Fruit fly (Drosophila melanogaster) whole organism, embryonic: ENCODE measurements around the gene CG34107.
A peak's percentile ranks its signal among the peaks of the same experiment; 100 is the strongest.

ENCODE experiments used
- Atf3 ChIP-seq: fragments of 200-800 bp; sonication (Bioruptor generic); optimal IDR thresholded peaks from 3 replicates; lab custom pipeline; 2016; ENCODE audit warnings: missing biosample characterization, missing genetic modification characterization
- Bgb ChIP-seq: fragments of 200-800 bp; sonication (Bioruptor generic); IDR thresholded peaks from 2 replicates; pipeline ENCODE4 v1.3.6; 2022; ENCODE audit warnings: missing biosample characterization, missing genetic modification characterization; ENCODE audit not compliant: partially characterized antibody
- C15 ChIP-seq: fragments of 200-800 bp; sonication (Bioruptor generic); IDR thresholded peaks from 3 replicates; pipeline ENCODE4 v1.3.6; 2022; ENCODE audit warnings: missing biosample characterization, missing genetic modification characterization
- CG1024 ChIP-seq: fragments of 200-800 bp; sonication (Bioruptor generic); IDR thresholded peaks from 2 replicates; pipeline ENCODE4 v1.3.6; 2022; ENCODE audit warnings: missing biosample characterization, missing genetic modification characterization
- CG10267 ChIP-seq: fragments of 200-800 bp; sonication (Bioruptor generic); optimal IDR thresholded peaks from 2 replicates; lab custom pipeline; 2018; ENCODE audit warnings: missing biosample characterization, mild to moderate bottlenecking, missing genetic modification characterization, moderate library complexity
- CG11723 ChIP-seq: fragments of 200-800 bp; sonication (Bioruptor generic); optimal IDR thresholded peaks from 2 replicates; lab custom pipeline; 2017; ENCODE audit warnings: missing biosample characterization, mild to moderate bottlenecking, missing genetic modification characterization
- CG13123 ChIP-seq: fragments of 200-800 bp; sonication (Bioruptor generic); optimal IDR thresholded peaks from 2 replicates; lab custom pipeline; 2016; ENCODE audit warnings: missing biosample characterization, missing genetic modification characterization
- CG13424 ChIP-seq: fragments of 200-800 bp; sonication (Bioruptor generic); optimal IDR thresholded peaks from 2 replicates; lab custom pipeline; 2019; ENCODE audit warnings: missing biosample characterization, mild to moderate bottlenecking, missing genetic modification characterization, moderate library complexity
- CG15073 ChIP-seq: fragments of 200-800 bp; sonication (Bioruptor generic); optimal IDR thresholded peaks from 2 replicates; lab custom pipeline; 2016; ENCODE audit warnings: missing biosample characterization, missing genetic modification characterization
- CG15479 ChIP-seq: fragments of 200-800 bp; sonication (Bioruptor generic); optimal IDR thresholded peaks from 3 replicates; lab custom pipeline; 2019; ENCODE audit warnings: missing biosample characterization, mild to moderate bottlenecking, missing genetic modification characterization, moderate library complexity
- CG16779 ChIP-seq: fragments of 200-800 bp; sonication (Bioruptor generic); IDR thresholded peaks from 2 replicates; pipeline ENCODE4 v1.3.6; 2022; ENCODE audit warnings: missing biosample characterization, missing genetic modification characterization
- CG18619 ChIP-seq: fragments of 200-800 bp; sonication (Bioruptor generic); optimal IDR thresholded peaks from 3 replicates; lab custom pipeline; 2017; ENCODE audit warnings: missing biosample characterization, mild to moderate bottlenecking, missing genetic modification characterization
- CG2202 ChIP-seq: fragments of 200-800 bp; sonication (Bioruptor generic); optimal IDR thresholded peaks from 2 replicates; lab custom pipeline; 2018; ENCODE audit warnings: missing biosample characterization, mild to moderate bottlenecking, missing genetic modification characterization
- CG31224 ChIP-seq: fragments of 200-800 bp; sonication (Bioruptor generic); IDR thresholded peaks from 2 replicates; pipeline ENCODE4 v1.3.6; 2022; ENCODE audit warnings: missing biosample characterization, missing genetic modification characterization
- CG3838 ChIP-seq: fragments of 200-800 bp; sonication (Bioruptor generic); optimal IDR thresholded peaks from 3 replicates; lab custom pipeline; 2016; ENCODE audit warnings: missing biosample characterization, missing genetic modification characterization
- CG4617 ChIP-seq: fragments of 200-800 bp; sonication (Bioruptor generic); optimal IDR thresholded peaks from 3 replicates; lab custom pipeline; 2016; ENCODE audit warnings: missing biosample characterization, missing genetic modification characterization, borderline replicate concordance
- CG4854 ChIP-seq: fragments of 200-800 bp; sonication (Bioruptor generic); optimal IDR thresholded peaks from 2 replicates; lab custom pipeline; 2016; ENCODE audit warnings: missing biosample characterization, missing genetic modification characterization, inconsistent platforms
- CG6854 ChIP-seq: fragments of 200-800 bp; sonication (Bioruptor generic); optimal IDR thresholded peaks from 3 replicates; lab custom pipeline; 2017; ENCODE audit warnings: missing biosample characterization, mild to moderate bottlenecking, missing genetic modification characterization
- CG8359 ChIP-seq: fragments of 200-800 bp; sonication (Bioruptor generic); optimal IDR thresholded peaks from 2 replicates; lab custom pipeline; 2017; ENCODE audit warnings: missing biosample characterization, mild to moderate bottlenecking, missing genetic modification characterization, borderline replicate concordance
- CG9817 ChIP-seq: fragments of 200-800 bp; sonication (Bioruptor generic); optimal IDR thresholded peaks from 2 replicates; lab custom pipeline; 2018; ENCODE audit warnings: missing biosample characterization, mild to moderate bottlenecking, missing genetic modification characterization, moderate library complexity
- CoRest ChIP-seq: fragments of 200-800 bp; sonication (Bioruptor generic); optimal IDR thresholded peaks from 3 replicates; lab custom pipeline; 2018; ENCODE audit warnings: missing biosample characterization, mild to moderate bottlenecking, missing genetic modification characterization, moderate library complexity
- D19B ChIP-seq: fragments of 200-800 bp; sonication (Bioruptor generic); optimal IDR thresholded peaks from 2 replicates; lab custom pipeline; 2017; ENCODE audit warnings: missing biosample characterization, mild to moderate bottlenecking, missing genetic modification characterization
- Doc3 ChIP-seq: fragments of 200-800 bp; sonication (Bioruptor generic); IDR thresholded peaks from 3 replicates; pipeline ENCODE4 v1.3.6; 2022; ENCODE audit warnings: missing biosample characterization, missing genetic modification characterization; ENCODE audit not compliant: partially characterized antibody
- Gug ChIP-seq: fragments of 200-800 bp; sonication (Bioruptor generic); IDR thresholded peaks from 4 replicates; pipeline ENCODE4 v1.3.6; 2022; ENCODE audit warnings: missing biosample characterization, missing genetic modification characterization
- HmgD ChIP-seq: fragments of 200-800 bp; sonication (Bioruptor generic); optimal IDR thresholded peaks from 3 replicates; lab custom pipeline; 2016; ENCODE audit warnings: missing biosample characterization, missing genetic modification characterization
- Hsf ChIP-seq: fragments of 200-800 bp; sonication (Bioruptor generic); optimal IDR thresholded peaks from 3 replicates; lab custom pipeline; 2016; ENCODE audit warnings: missing biosample characterization, missing genetic modification characterization
- Lim3 ChIP-seq: fragments of 200-800 bp; sonication (Bioruptor generic); IDR thresholded peaks from 2 replicates; pipeline ENCODE4 v1.3.6; 2022; ENCODE audit warnings: missing biosample characterization, missing genetic modification characterization
- Myb ChIP-seq: fragments of 200-800 bp; sonication (Bioruptor generic); optimal IDR thresholded peaks from 2 replicates; lab custom pipeline; 2016; ENCODE audit warnings: missing biosample characterization, missing genetic modification characterization
- NfI ChIP-seq: fragments of 200-800 bp; sonication (Bioruptor generic); optimal IDR thresholded peaks from 3 replicates; lab custom pipeline; 2018; ENCODE audit warnings: missing biosample characterization, mild to moderate bottlenecking, missing genetic modification characterization, moderate library complexity
- Ravus ChIP-seq: fragments of 200-800 bp; sonication (Bioruptor generic); IDR thresholded peaks from 2 replicates; pipeline ENCODE4 v1.3.6; 2022; ENCODE audit warnings: missing biosample characterization, missing genetic modification characterization
- Rx ChIP-seq: fragments of 200-800 bp; sonication (Bioruptor generic); IDR thresholded peaks from 2 replicates; pipeline ENCODE4 v1.3.6; 2022; ENCODE audit warnings: missing biosample characterization, missing genetic modification characterization
- Usf ChIP-seq: fragments of 200-800 bp; sonication (Bioruptor generic); optimal IDR thresholded peaks from 2 replicates; lab custom pipeline; 2017; ENCODE audit warnings: missing genotype, missing biosample characterization, missing genetic modification characterization
- YL-1 ChIP-seq: fragments of 200-800 bp; sonication (Bioruptor generic); optimal IDR thresholded peaks from 3 replicates; lab custom pipeline; 2017; ENCODE audit warnings: missing biosample characterization, mild to moderate bottlenecking, missing genetic modification characterization
- bab2 ChIP-seq: fragments of 200-800 bp; sonication (Bioruptor generic); optimal IDR thresholded peaks from 2 replicates; lab custom pipeline; 2016; ENCODE audit warnings: missing biosample characterization, missing genetic modification characterization
- danr ChIP-seq: fragments of 200-800 bp; sonication (Bioruptor generic); IDR thresholded peaks from 2 replicates; pipeline ENCODE4 v1.3.6; 2022; ENCODE audit warnings: missing biosample characterization, missing genetic modification characterization
- dpn ChIP-seq, 2 experiments: fragments of 200-800 bp; sonication (Bioruptor generic); optimal IDR thresholded peaks; 3 replicates each; lab custom pipeline; 2016; ENCODE audit warnings: missing biosample characterization in 2 of 2, missing genetic modification characterization in 2 of 2
- en ChIP-seq: fragments of 200-800 bp; sonication (Bioruptor generic); optimal IDR thresholded peaks from 2 replicates; lab custom pipeline; 2016; ENCODE audit warnings: missing biosample characterization, missing genetic modification characterization
- ftz-f1 ChIP-seq: fragments of 200-800 bp; sonication (Bioruptor generic); optimal IDR thresholded peaks from 2 replicates; lab custom pipeline; 2016; ENCODE audit warnings: missing biosample characterization, missing genetic modification characterization
- gsb-n ChIP-seq: fragments of 200-800 bp; sonication (Bioruptor generic); optimal IDR thresholded peaks from 3 replicates; lab custom pipeline; 2018; ENCODE audit warnings: missing biosample characterization, mild to moderate bottlenecking, missing genetic modification characterization
- jing ChIP-seq: fragments of 200-800 bp; sonication (Bioruptor generic); optimal IDR thresholded peaks from 2 replicates; lab custom pipeline; 2018; ENCODE audit warnings: missing biosample characterization, mild to moderate bottlenecking, missing genetic modification characterization
- kni ChIP-seq: fragments of 200-800 bp; sonication (Bioruptor generic); optimal IDR thresholded peaks from 3 replicates; lab custom pipeline; 2017; ENCODE audit warnings: mild to moderate bottlenecking, missing biosample characterization, missing genetic modification reagents, missing genetic modification characterization
- lmd ChIP-seq: fragments of 200-800 bp; sonication (Bioruptor generic); IDR thresholded peaks from 2 replicates; pipeline ENCODE4 v1.3.6; 2022; ENCODE audit warnings: missing biosample characterization, missing genetic modification characterization
- lov ChIP-seq, 2 experiments: fragments of 200-800 bp in 1 of 2; fragments of >200 bp in 1 of 2; sonication (Bioruptor generic) in 1 of 2; IDR thresholded peaks in 1 of 2; optimal IDR thresholded peaks in 1 of 2; 2 replicates in 1 of 2; 3 replicates in 1 of 2; pipeline versions ENCODE4 v1.3.6 to Lab custom; 2017 to 2022; ENCODE audit warnings: missing biosample characterization in 1 of 2, missing genetic modification characterization in 1 of 2
- odd ChIP-seq: fragments of 200-800 bp; sonication (Bioruptor generic); optimal IDR thresholded peaks from 2 replicates; lab custom pipeline; 2017; ENCODE audit warnings: missing biosample characterization, mild to moderate bottlenecking, missing genetic modification characterization
- pb ChIP-seq: fragments of 200-800 bp; sonication (Bioruptor generic); optimal IDR thresholded peaks from 3 replicates; lab custom pipeline; 2016; ENCODE audit warnings: missing biosample characterization, missing genetic modification characterization
- pita ChIP-seq: fragments of 200-800 bp; sonication (Bioruptor generic); optimal IDR thresholded peaks from 2 replicates; lab custom pipeline; 2017; ENCODE audit warnings: missing biosample characterization, mild to moderate bottlenecking, missing genetic modification characterization
- sob ChIP-seq: fragments of 200-800 bp; sonication (Bioruptor generic); IDR thresholded peaks from 2 replicates; pipeline ENCODE4 v1.3.6; 2022; ENCODE audit warnings: missing biosample characterization, missing genetic modification characterization
- stc ChIP-seq: fragments of 200-800 bp; sonication (Bioruptor generic); IDR thresholded peaks from 2 replicates; pipeline ENCODE4 v1.3.6; 2022; ENCODE audit warnings: missing biosample characterization, missing genetic modification characterization
- sug ChIP-seq: fragments of 200-800 bp; optimal IDR thresholded peaks from 2 replicates; lab custom pipeline; 2019; ENCODE audit warnings: missing biosample characterization, mild to moderate bottlenecking, missing genetic modification characterization, moderate library complexity
- wek ChIP-seq: fragments of 200-800 bp; sonication (Bioruptor generic); optimal IDR thresholded peaks from 3 replicates; lab custom pipeline; 2018; ENCODE audit warnings: missing biosample characterization, mild to moderate bottlenecking, missing genetic modification characterization, moderate library complexity

Gene CG34107

dm6 chr3R:10263972-10264536, 39.3 kb downstream of the CG34107 start, which contains the start of gene Nuak (continued):
- no peak for TF ChIP-seq Lim3
- peak; percentile 88 for TF ChIP-seq HmgD (GFP tag; lab: Kevin White, UChicago)
- TF ChIP-seq odd: no peak
- TF ChIP-seq CoRest: peak; percentile 90
- no peak for TF ChIP-seq danr (GFP tag; lab: Robert Waterston, UW)
- no peak for TF ChIP-seq sob (GFP tag; lab: Robert Waterston, UW)
- peak; percentile 78 for TF ChIP-seq pb (GFP tag; lab: Kevin White, UChicago)
- no peak for TF ChIP-seq lov (optimal IDR thresholded peaks at IDR 0.05; lab: Kevin White, UChicago)
- no peak for TF ChIP-seq lov (GFP tag; IDR thresholded peaks at IDR 0.05; lab: Robert Waterston, UW)
- peak; percentile 80 for TF ChIP-seq CG18619
- peak; percentile 86 for TF ChIP-seq CG4617 (GFP tag; lab: Kevin White, UChicago)
- TF ChIP-seq CG2202: peak; percentile 37
- TF ChIP-seq wek: peak; percentile 42
- peak; percentile 90 for TF ChIP-seq CG13424 (tag; lab: Kevin White, UChicago)
- TF ChIP-seq CG16779 (GFP tag; lab: Robert Waterston, UW): no peak
- peak; percentile 33 for TF ChIP-seq ftz-f1 (GFP tag; lab: Kevin White, UChicago)
- TF ChIP-seq CG3838: peak; percentile 70
- TF ChIP-seq CG10267: peak; percentile 81
- peak; percentile 84 for TF ChIP-seq CG13123
- no peak for TF ChIP-seq Rx
- TF ChIP-seq C15 (GFP tag; lab: Robert Waterston, UW): no peak
- TF ChIP-seq CG9817: peak; percentile 93
- no peak for TF ChIP-seq Ravus
- TF ChIP-seq Usf (GFP tag; lab: Kevin White, UChicago): peak; percentile 58
- TF ChIP-seq lmd: no peak
- peak; percentile 82 for TF ChIP-seq gsb-n (tag; lab: Kevin White, UChicago)
- peak; percentile 22 for TF ChIP-seq kni (GFP tag; lab: Kevin White, UChicago)
- peak; percentile 91 for TF ChIP-seq Atf3 (GFP tag; lab: Kevin White, UChicago)
- TF ChIP-seq jing (GFP tag; lab: Kevin White, UChicago): peak; percentile 58
- TF ChIP-seq stc: no peak
- TF ChIP-seq Doc3 (GFP tag; lab: Robert Waterston, UW): no peak
- TF ChIP-seq NfI (GFP tag; lab: Kevin White, UChicago): peak; percentile 87
- TF ChIP-seq Gug (GFP tag; lab: Robert Waterston, UW): peak; percentile 97
- peak; percentile 46 for TF ChIP-seq YL-1 (GFP tag; lab: Kevin White, UChicago)
- TF ChIP-seq D19B (GFP tag; lab: Kevin White, UChicago): peak; percentile 37
- TF ChIP-seq sug (tag; lab: Kevin White, UChicago): peak; percentile 90
- TF ChIP-seq Hsf (GFP tag; lab: Kevin White, UChicago): peak; percentile 95
- peak; percentile 94 to 96 for TF ChIP-seq dpn (GFP tag; optimal IDR thresholded peaks at IDR 0.05; lab: Kevin White, UChicago)
- TF ChIP-seq CG15073 (GFP tag; lab: Kevin White, UChicago): no peak
- TF ChIP-seq CG6854 (GFP tag; lab: Kevin White, UChicago): no peak
- TF ChIP-seq CG11723 (GFP tag; lab: Kevin White, UChicago): peak; percentile 68
- TF ChIP-seq bab2 (GFP tag; lab: Kevin White, UChicago): peak; percentile 99
- TF ChIP-seq Bgb (GFP tag; lab: Robert Waterston, UW): no peak
- TF ChIP-seq pita (GFP tag; lab: Kevin White, UChicago): peak; percentile 68
- no peak for TF ChIP-seq CG8359 (GFP tag; lab: Kevin White, UChicago)
- TF ChIP-seq CG31224: no peak
- TF ChIP-seq en (GFP tag; lab: Kevin White, UChicago): peak; percentile 78
- peak; percentile 89 for TF ChIP-seq Myb
- TF ChIP-seq CG15479 (GFP tag; lab: Kevin White, UChicago): no peak
- TF ChIP-seq CG1024: no peak
- peak; percentile 63 for TF ChIP-seq CG4854 (GFP tag; lab: Kevin White, UChicago)
